Fruit fly (Drosophila melanogaster) whole organism, embryonic: ENCODE measurements around the gene Drep4.

Experiments
- CG11723 ChIP-seq: fragments of 200-800 bp; sonication (Bioruptor generic); optimal IDR thresholded peaks from 2 replicates; lab custom pipeline; 2017; ENCODE audit warnings: missing biosample characterization, mild to moderate bottlenecking, missing genetic modification characterization
- Camta ChIP-seq: fragments of 200-800 bp; sonication (Bioruptor generic); optimal IDR thresholded peaks from 2 replicates; lab custom pipeline; 2016; ENCODE audit warnings: missing biosample characterization, missing genetic modification characterization
- Gsc ChIP-seq: fragments of 200-800 bp; sonication (Bioruptor generic); IDR thresholded peaks from 2 replicates; pipeline ENCODE4 v1.3.6; 2022; ENCODE audit warnings: missing biosample characterization, missing genetic modification characterization
- Kr ChIP-seq: fragments of 200-800 bp; sonication (Bioruptor generic); optimal IDR thresholded peaks from 2 replicates; lab custom pipeline; 2017; ENCODE audit warnings: missing biosample characterization, mild to moderate bottlenecking, missing genetic modification characterization
- ssp ChIP-seq: fragments of 200-800 bp; sonication (Bioruptor generic); IDR thresholded peaks from 2 replicates; pipeline ENCODE4 v1.3.6; 2022; ENCODE audit warnings: missing biosample characterization, missing genetic modification characterization
- tin ChIP-seq: fragments of 200-800 bp; sonication (Bioruptor generic); optimal IDR thresholded peaks from 3 replicates; lab custom pipeline; 2016; ENCODE audit warnings: missing biosample characterization, missing genetic modification characterization
- zfh1 ChIP-seq: fragments of 200-800 bp; sonication (Bioruptor generic); IDR thresholded peaks from 3 replicates; pipeline ENCODE4 v1.3.6; 2022; ENCODE audit warnings: missing biosample characterization, missing genetic modification characterization

- TF ChIP-seq ssp (GFP tag; lab: Robert Waterston, UW) (no peak), tin (GFP tag; lab: Kevin White, UChicago) (no peak), Kr (GFP tag; lab: Kevin White, UChicago) (no peak), CG11723 (GFP tag; lab: Kevin White, UChicago) (no peak), zfh1 (GFP tag; lab: Robert Waterston, UW) (no peak), Gsc (GFP tag; lab: Robert Waterston, UW) (no peak), Camta (GFP tag; lab: Kevin White, UChicago) (no peak)
Observed at dm6 chr2L:13259643-13260042, 26.6 kb downstream of the Drep4 start, which contains the start of gene CG31730.
